Worm (Caenorhabditis elegans) whole organism, L3 larva: Measurements from ENCODE around the gene F43E2.11.

Source experiments
- R02D3.7 ChIP-seq: fragments of 150-350 bp; optimal IDR thresholded peaks from 2 replicates; lab custom pipeline; 2014; ENCODE audit warnings: missing biosample characterization, missing genetic modification characterization
- ZK546.5 ChIP-seq: sonication (generic microtip); optimal IDR thresholded peaks from 2 replicates; lab custom pipeline; 2017; ENCODE audit warnings: missing biosample characterization, missing genetic modification characterization
- ama-1 ChIP-seq: fragments of 150-350 bp; optimal IDR thresholded peaks from 2 replicates; lab custom pipeline; 2018
- ceh-16 ChIP-seq: sonication (generic microtip); optimal IDR thresholded peaks from 2 replicates; lab custom pipeline; 2017; ENCODE audit warnings: missing biosample characterization, missing genetic modification characterization
- ceh-28 ChIP-seq: fragments of 150-350 bp; optimal IDR thresholded peaks from 2 replicates; lab custom pipeline; 2014; ENCODE audit warnings: missing biosample characterization, missing genetic modification reagents, missing genetic modification characterization
- ceh-82 ChIP-seq: fragments of 150-350 bp; optimal IDR thresholded peaks from 2 replicates; lab custom pipeline; 2014; ENCODE audit warnings: missing biosample characterization, missing genetic modification characterization
- ceh-9 ChIP-seq: sonication (generic microtip); optimal IDR thresholded peaks from 2 replicates; lab custom pipeline; 2018; ENCODE audit warnings: missing biosample characterization, missing genetic modification characterization
- daf-12 ChIP-seq: fragments of 150-350 bp; optimal IDR thresholded peaks from 2 replicates; lab custom pipeline; 2014; ENCODE audit warnings: missing biosample characterization, missing genetic modification reagents, missing genetic modification characterization
- egl-5 ChIP-seq: fragments of 150-350 bp; optimal IDR thresholded peaks from 2 replicates; lab custom pipeline; 2017; ENCODE audit warnings: missing biosample characterization, missing genetic modification reagents, missing genetic modification characterization, inconsistent platforms
- elt-1 ChIP-seq: fragments of 150-350 bp; optimal IDR thresholded peaks from 2 replicates; lab custom pipeline; 2014; ENCODE audit warnings: missing biosample characterization, missing genetic modification characterization
- elt-2 ChIP-seq: sonication (generic microtip); optimal IDR thresholded peaks from 2 replicates; lab custom pipeline; 2016; ENCODE audit warnings: missing genetic modification reagents, mild to moderate bottlenecking, missing genetic modification characterization, missing compliant biosample characterization
- elt-3 ChIP-seq, 3 experiments: fragments of 150-350 bp in 1 of 3; sonication (generic microtip) in 2 of 3; optimal IDR thresholded peaks; 2 replicates in 2 of 3; 4 replicates in 1 of 3; lab custom pipeline; 2014 to 2017; ENCODE audit warnings: missing biosample characterization in 3 of 3, missing genetic modification characterization in 3 of 3
- eor-1 ChIP-seq, 2 experiments: fragments of 150-350 bp; optimal IDR thresholded peaks; 2 replicates each; lab custom pipeline; 2014 to 2018; ENCODE audit warnings: missing biosample characterization in 2 of 2, missing genetic modification characterization in 2 of 2
- fos-1 ChIP-seq: fragments of 150-350 bp; optimal IDR thresholded peaks from 2 replicates; lab custom pipeline; 2014; ENCODE audit warnings: missing biosample characterization, missing genetic modification characterization
- hmg-11 ChIP-seq: sonication (generic microtip); optimal IDR thresholded peaks from 2 replicates; lab custom pipeline; 2016; ENCODE audit warnings: missing genetic modification characterization, missing compliant biosample characterization
- jun-1 ChIP-seq: fragments of 150-350 bp; optimal IDR thresholded peaks from 2 replicates; lab custom pipeline; 2014; ENCODE audit warnings: missing biosample characterization, missing genetic modification reagents, missing genetic modification characterization
- lin-15B ChIP-seq: fragments of 150-350 bp; optimal IDR thresholded peaks from 2 replicates; lab custom pipeline; 2014; ENCODE audit warnings: missing biosample characterization, missing genetic modification characterization
- lin-39 ChIP-seq: fragments of 150-350 bp; optimal IDR thresholded peaks from 2 replicates; lab custom pipeline; 2018; ENCODE audit warnings: missing biosample characterization, missing genetic modification reagents, missing genetic modification characterization
- lsy-12 ChIP-seq: sonication (generic microtip); optimal IDR thresholded peaks from 2 replicates; lab custom pipeline; 2016; ENCODE audit warnings: mild to moderate bottlenecking, missing genetic modification characterization, missing compliant biosample characterization
- mdl-1 ChIP-seq: fragments of 150-350 bp; optimal IDR thresholded peaks from 2 replicates; lab custom pipeline; 2014; ENCODE audit warnings: missing biosample characterization, missing genetic modification characterization
- mml-1 ChIP-seq: fragments of 150-350 bp; sonication (generic microtip); optimal IDR thresholded peaks from 3 replicates; lab custom pipeline; 2014; ENCODE audit warnings: missing biosample characterization, missing genetic modification characterization
- nfya-1 ChIP-seq: sonication (generic microtip); optimal IDR thresholded peaks from 2 replicates; lab custom pipeline; 2017; ENCODE audit warnings: missing genetic modification characterization, mild to moderate bottlenecking, missing compliant biosample characterization, antibody characterized with exemption, moderate library complexity; ENCODE audit not compliant: insufficient read depth
- nhr-12 ChIP-seq: fragments of 150-350 bp; optimal IDR thresholded peaks from 2 replicates; lab custom pipeline; 2014; ENCODE audit warnings: missing biosample characterization, missing genetic modification characterization
- nhr-23 ChIP-seq: fragments of 150-350 bp; optimal IDR thresholded peaks from 2 replicates; lab custom pipeline; 2014; ENCODE audit warnings: missing biosample characterization, missing genetic modification reagents, missing genetic modification characterization
- nhr-25 ChIP-seq: sonication (generic microtip); optimal IDR thresholded peaks from 2 replicates; lab custom pipeline; 2017; ENCODE audit warnings: missing biosample characterization, missing genetic modification characterization
- nhr-28 ChIP-seq: fragments of 150-350 bp; optimal IDR thresholded peaks from 2 replicates; lab custom pipeline; 2014; ENCODE audit warnings: missing biosample characterization, missing genetic modification characterization
- nhr-43 ChIP-seq: sonication (generic microtip); optimal IDR thresholded peaks from 2 replicates; lab custom pipeline; 2016; ENCODE audit warnings: mild to moderate bottlenecking, missing genetic modification characterization, missing compliant biosample characterization; ENCODE audit not compliant: poor library complexity, severe bottlenecking
- nhr-67 ChIP-seq: fragments of 150-350 bp; optimal IDR thresholded peaks from 2 replicates; lab custom pipeline; 2014; ENCODE audit warnings: missing biosample characterization, missing genetic modification characterization
- nhr-76 ChIP-seq: fragments of 150-350 bp; sonication (generic microtip); optimal IDR thresholded peaks from 5 replicates; lab custom pipeline; 2014; ENCODE audit warnings: missing biosample characterization, missing genetic modification characterization
- pha-4 ChIP-seq: fragments of 150-350 bp; optimal IDR thresholded peaks from 2 replicates; lab custom pipeline; 2014; ENCODE audit warnings: missing biosample characterization, missing genetic modification reagents, missing genetic modification characterization
- pqm-1 ChIP-seq: fragments of 150-350 bp; optimal IDR thresholded peaks from 2 replicates; lab custom pipeline; 2017; ENCODE audit warnings: missing biosample characterization, missing genetic modification characterization, inconsistent platforms
- sea-2 ChIP-seq: fragments of 150-350 bp; sonication (generic microtip); optimal IDR thresholded peaks from 4 replicates; lab custom pipeline; 2014; ENCODE audit warnings: missing biosample characterization, missing genetic modification reagents, missing genetic modification characterization
- skn-1 ChIP-seq: fragments of 150-350 bp; optimal IDR thresholded peaks from 2 replicates; lab custom pipeline; 2014; ENCODE audit warnings: missing biosample characterization, missing genetic modification characterization
- snpc-4 ChIP-seq: fragments of 150-350 bp; optimal IDR thresholded peaks from 2 replicates; lab custom pipeline; 2014; ENCODE audit warnings: missing biosample characterization, missing genetic modification characterization
- tbx-2 ChIP-seq: sonication (generic microtip); optimal IDR thresholded peaks from 2 replicates; lab custom pipeline; 2016; ENCODE audit warnings: mild to moderate bottlenecking, missing genetic modification characterization, missing compliant biosample characterization
- unc-39 ChIP-seq: sonication (generic microtip); optimal IDR thresholded peaks from 4 replicates; lab custom pipeline; 2017; ENCODE audit warnings: missing biosample characterization, missing genetic modification characterization
- unc-62 ChIP-seq: fragments of 150-350 bp; sonication (generic microtip); optimal IDR thresholded peaks from 4 replicates; lab custom pipeline; 2014; ENCODE audit warnings: missing biosample characterization, missing genetic modification reagents, missing genetic modification characterization
- zag-1 ChIP-seq: fragments of 150-350 bp; optimal IDR thresholded peaks from 2 replicates; lab custom pipeline; 2014; ENCODE audit warnings: missing biosample characterization, missing genetic modification characterization
- ztf-11 ChIP-seq: fragments of 150-350 bp; optimal IDR thresholded peaks from 2 replicates; lab custom pipeline; 2014; ENCODE audit warnings: missing biosample characterization, missing genetic modification characterization
- ztf-4 ChIP-seq: fragments of 150-350 bp; optimal IDR thresholded peaks from 2 replicates; lab custom pipeline; 2014; ENCODE audit warnings: missing biosample characterization, missing genetic modification characterization

F43E2.11 gene

DNA sequence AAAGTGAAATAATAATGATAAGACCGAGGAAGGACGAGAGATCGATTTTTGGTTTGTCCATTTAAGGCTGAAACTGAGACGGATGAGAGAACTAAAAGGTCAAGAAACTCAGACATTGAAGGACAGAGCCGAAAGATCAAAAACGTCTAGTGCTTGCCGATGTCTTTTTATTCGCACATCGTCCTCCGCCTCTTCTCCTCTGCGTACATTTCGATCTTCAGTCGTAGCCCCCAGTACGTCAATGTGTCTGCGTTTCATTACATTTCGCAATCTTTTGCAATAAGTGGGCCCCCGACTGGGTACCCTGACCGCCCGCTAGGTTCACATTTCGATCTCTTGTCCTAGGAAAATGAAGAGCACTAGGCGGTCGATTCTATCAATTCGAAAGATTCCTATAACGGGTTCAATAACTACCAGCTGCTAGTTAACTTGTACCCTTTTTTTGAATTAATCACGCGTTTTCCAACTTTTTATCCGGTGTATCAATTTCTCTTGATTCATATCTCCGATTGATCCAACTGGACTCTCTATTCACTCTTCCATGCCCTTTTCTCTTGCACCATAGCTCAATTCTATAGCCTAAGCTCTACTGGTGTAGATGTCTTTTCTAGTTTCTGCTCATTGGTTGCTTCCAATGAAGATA lies 22.1 kb upstream of the F43E2.11 start:
- TF ChIP-seq sea-2 (GFP tag; lab: Kevin White, UChicago) (no peak), elt-1 (tag; lab: Kevin White, UChicago) (peak; percentile 21), mml-1 (tag; lab: Kevin White, UChicago) (no peak), nhr-28 (tag; lab: Kevin White, UChicago) (no peak), snpc-4 (tag; lab: Kevin White, UChicago) (peak; percentile 8), nhr-76 (tag; lab: Kevin White, UChicago) (no peak), pha-4 (tag; lab: Kevin White, UChicago) (peak; percentile 49), mdl-1 (no peak), ceh-28 (tag; lab: Kevin White, UChicago) (peak; percentile 49), lsy-12 (tag; lab: Kevin White, UChicago) (no peak), R02D3.7 (peak; percentile 48), nhr-67 (no peak), nhr-12 (tag; lab: Kevin White, UChicago) (no peak), jun-1 (peak; percentile 65), nfya-1 (tag; lab: Kevin White, UChicago) (peak; percentile 66), ztf-4 (tag; lab: Kevin White, UChicago) (no peak), unc-62 (GFP tag; lab: Kevin White, UChicago) (peak; percentile 4), lin-39 (tag; lab: Kevin White, UChicago) (peak; percentile 63), fos-1 (tag; lab: Kevin White, UChicago) (peak; percentile 42), tbx-2 (tag; lab: Kevin White, UChicago) (no peak), zag-1 (tag; lab: Kevin White, UChicago) (no peak), elt-2 (peak; percentile 68), hmg-11 (tag; lab: Kevin White, UChicago) (peak; percentile 87), nhr-43 (peak; percentile 6), egl-5 (peak; percentile 56), skn-1 (tag; lab: Kevin White, UChicago) (no peak), nhr-25 (tag; lab: Kevin White, UChicago) (peak; percentile 85), ama-1 (lab: Kevin White, UChicago) (no peak), ztf-11 (tag; lab: Kevin White, UChicago) (no peak), nhr-23 (tag; lab: Kevin White, UChicago) (peak; percentile 54), elt-3 (tag; optimal IDR thresholded peaks at IDR 0.05; lab: Kevin White, UChicago) (peak in 2 of 3 experiments; percentile 45), unc-39 (tag; lab: Kevin White, UChicago) (no peak), ceh-9 (tag; lab: Kevin White, UChicago) (no peak), daf-12 (tag; lab: Kevin White, UChicago) (no peak), eor-1 (tag; optimal IDR thresholded peaks at IDR 0.05; lab: Kevin White, UChicago) (no peak), lin-15B (tag; lab: Kevin White, UChicago) (peak; percentile 43), pqm-1 (tag; lab: Kevin White, UChicago) (peak; percentile 47)

DNA sequence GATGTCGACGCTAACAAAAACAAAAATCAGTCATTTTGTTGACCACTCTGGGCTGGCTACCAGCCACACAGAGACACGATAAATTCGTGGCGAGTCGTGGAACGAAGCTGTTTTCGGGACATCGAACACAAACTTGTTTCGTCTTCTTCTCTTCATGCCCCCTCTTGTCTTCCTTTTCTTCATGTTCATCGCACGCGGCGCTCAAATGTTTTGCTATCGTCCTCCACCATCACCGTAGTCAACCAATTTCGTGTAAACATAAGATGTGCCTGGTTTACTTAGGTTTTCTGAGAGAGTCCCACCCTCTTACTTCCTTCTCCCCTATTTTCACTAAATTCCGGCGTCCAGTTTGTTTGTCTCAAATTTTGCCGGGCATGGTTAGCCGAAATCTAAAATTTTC lies 20.2 kb upstream of the F43E2.11 start:
- TF ChIP-seq nhr-23 (tag; lab: Kevin White, UChicago) (peak; percentile 15), elt-2 (no peak), ceh-16 (tag; lab: Kevin White, UChicago) (no peak), nhr-12 (tag; lab: Kevin White, UChicago) (no peak), ztf-4 (tag; lab: Kevin White, UChicago) (no peak), ceh-82 (tag; lab: Kevin White, UChicago) (no peak), nhr-25 (tag; lab: Kevin White, UChicago) (peak; percentile 23), nhr-43 (peak; percentile 30)

DNA sequence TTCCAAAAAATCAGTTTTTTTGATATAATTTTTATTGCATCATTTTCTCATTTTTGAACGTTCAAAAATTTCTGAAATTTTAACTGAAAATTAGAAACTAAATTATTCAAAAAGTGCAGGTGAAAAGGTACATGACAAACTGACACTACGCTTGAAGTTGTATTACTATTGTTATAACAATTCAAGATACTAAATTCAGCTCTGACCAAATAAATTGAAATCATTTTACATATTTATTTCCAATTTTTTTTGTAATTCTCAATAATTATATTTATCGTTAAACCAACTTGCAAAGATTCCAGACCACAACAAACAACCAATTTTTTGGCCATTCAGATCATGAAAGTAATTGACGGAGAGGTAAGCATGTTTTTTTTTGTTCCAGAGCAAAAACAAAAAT lies 15.3 kb upstream of the F43E2.11 start, which contains the start of gene sre-3:
Gene sre-3, plus strand, starts transcription at position 301 of the 400 bp plus-strand sequence.
- TF ChIP-seq fos-1 (tag; lab: Kevin White, UChicago) (no peak), jun-1 (no peak), nhr-28 (tag; lab: Kevin White, UChicago) (no peak), tbx-2 (tag; lab: Kevin White, UChicago) (no peak), elt-1 (tag; lab: Kevin White, UChicago) (no peak), lin-39 (tag; lab: Kevin White, UChicago) (no peak), pha-4 (tag; lab: Kevin White, UChicago) (no peak), ceh-9 (tag; lab: Kevin White, UChicago) (no peak), egl-5 (no peak), ZK546.5 (tag; lab: Kevin White, UChicago) (no peak), mml-1 (tag; lab: Kevin White, UChicago) (no peak), nhr-25 (tag; lab: Kevin White, UChicago) (no peak), elt-2 (no peak)
